Fruit fly (Drosophila melanogaster) whole organism, embryonic: ENCODE results near the gene CG32075.
A peak's percentile ranks its signal among the peaks of the same experiment; 100 is the strongest.

Experiments used
- Ada2b ChIP-seq: fragments of 200-800 bp; sonication (Bioruptor generic); IDR thresholded peaks from 2 replicates; pipeline ENCODE4 v1.3.6; 2022; ENCODE audit warnings: missing biosample characterization, missing genetic modification characterization
- B-H1 ChIP-seq: fragments of 200-800 bp; sonication (Bioruptor generic); IDR thresholded peaks from 3 replicates; pipeline ENCODE4 v1.3.6; 2022; ENCODE audit warnings: missing biosample characterization, missing genetic modification characterization
- Blimp-1 ChIP-seq: fragments of 200-800 bp; sonication (Bioruptor generic); optimal IDR thresholded peaks from 3 replicates; lab custom pipeline; 2018; ENCODE audit warnings: missing biosample characterization, missing genetic modification characterization, mild to moderate bottlenecking, moderate library complexity, missing genetic modification reagents
- BtbVII ChIP-seq: fragments of 200-800 bp; sonication (Bioruptor generic); optimal IDR thresholded peaks from 3 replicates; lab custom pipeline; 2017; ENCODE audit warnings: missing biosample characterization, mild to moderate bottlenecking, missing genetic modification characterization
- CG10147 ChIP-seq: fragments of 200-800 bp; sonication (Bioruptor generic); optimal IDR thresholded peaks from 2 replicates; lab custom pipeline; 2019; ENCODE audit warnings: missing biosample characterization, mild to moderate bottlenecking, missing genetic modification characterization, moderate library complexity
- CG10274 ChIP-seq: fragments of 200-800 bp; sonication (Bioruptor generic); optimal IDR thresholded peaks from 3 replicates; lab custom pipeline; 2017; ENCODE audit warnings: missing biosample characterization, mild to moderate bottlenecking, missing genetic modification characterization
- CG10366 ChIP-seq: fragments of 200-800 bp; sonication (Bioruptor generic); IDR thresholded peaks from 2 replicates; pipeline ENCODE4 v1.3.6; 2022; ENCODE audit warnings: missing biosample characterization, missing genetic modification characterization
- CG10979 ChIP-seq: fragments of 200-800 bp; sonication (Bioruptor generic); optimal IDR thresholded peaks from 2 replicates; lab custom pipeline; 2018; ENCODE audit warnings: missing biosample characterization, mild to moderate bottlenecking, missing genetic modification characterization, moderate library complexity
- CG11247 ChIP-seq: fragments of 200-800 bp; sonication (Bioruptor generic); IDR thresholded peaks from 2 replicates; pipeline ENCODE4 v1.3.6; 2022; ENCODE audit warnings: missing biosample characterization, missing genetic modification characterization
- CG12391 ChIP-seq: fragments of 200-800 bp; sonication (Bioruptor generic); optimal IDR thresholded peaks from 3 replicates; lab custom pipeline; 2018; ENCODE audit warnings: missing biosample characterization, mild to moderate bottlenecking, missing genetic modification characterization, moderate library complexity
- CG12942 ChIP-seq: fragments of 200-800 bp; sonication (Bioruptor generic); optimal IDR thresholded peaks from 3 replicates; lab custom pipeline; 2016; ENCODE audit warnings: missing biosample characterization, missing genetic modification characterization
- CG1529 ChIP-seq: fragments of 200-800 bp; sonication (Bioruptor generic); optimal IDR thresholded peaks from 3 replicates; lab custom pipeline; 2018; ENCODE audit warnings: missing biosample characterization, missing genetic modification characterization
- CG16815 ChIP-seq: fragments of 200-800 bp; sonication (Bioruptor generic); optimal IDR thresholded peaks from 3 replicates; lab custom pipeline; 2017; ENCODE audit warnings: missing biosample characterization, mild to moderate bottlenecking, missing genetic modification characterization
- CG17359 ChIP-seq: fragments of 200-800 bp; sonication (Bioruptor generic); optimal IDR thresholded peaks from 3 replicates; lab custom pipeline; 2018; ENCODE audit warnings: missing biosample characterization, mild to moderate bottlenecking, missing genetic modification characterization, moderate library complexity
- CG17568 ChIP-seq: fragments of 200-800 bp; sonication (Bioruptor generic); optimal IDR thresholded peaks from 2 replicates; lab custom pipeline; 2018; ENCODE audit warnings: missing biosample characterization, mild to moderate bottlenecking, missing genetic modification characterization, moderate library complexity
- CG2889 ChIP-seq: fragments of 200-800 bp; sonication (Bioruptor generic); IDR thresholded peaks from 3 replicates; pipeline ENCODE4 v1.3.6; 2022; ENCODE audit warnings: missing biosample characterization, missing genetic modification characterization
- CG31224 ChIP-seq: fragments of 200-800 bp; sonication (Bioruptor generic); IDR thresholded peaks from 2 replicates; pipeline ENCODE4 v1.3.6; 2022; ENCODE audit warnings: missing biosample characterization, missing genetic modification characterization
- CG4328 ChIP-seq: fragments of 200-800 bp; sonication (Bioruptor generic); optimal IDR thresholded peaks from 3 replicates; lab custom pipeline; 2017; ENCODE audit warnings: missing biosample characterization, missing genetic modification reagents, missing genetic modification characterization
- CG6683 ChIP-seq: fragments of 200-800 bp; sonication (Bioruptor generic); optimal IDR thresholded peaks from 2 replicates; lab custom pipeline; 2017; ENCODE audit warnings: missing biosample characterization, mild to moderate bottlenecking, missing genetic modification characterization, missing genetic modification reagents
- CTCF ChIP-seq: fragments of 200-800 bp; sonication (Bioruptor generic); optimal IDR thresholded peaks from 2 replicates; lab custom pipeline; 2017; ENCODE audit warnings: missing biosample characterization, mild to moderate bottlenecking, missing genetic modification characterization, moderate library complexity
- D ChIP-seq, 2 experiments: fragments of 200-800 bp in 1 of 2; fragments of >200 bp in 1 of 2; sonication (Bioruptor generic) in 1 of 2; optimal IDR thresholded peaks; 2 replicates in 1 of 2; 3 replicates in 1 of 2; lab custom pipeline; 2017; ENCODE audit warnings: mild to moderate bottlenecking in 1 of 2, missing biosample characterization in 1 of 2, missing genetic modification characterization in 1 of 2, missing genetic modification reagents in 1 of 2
- Dbx ChIP-seq: fragments of 200-800 bp; sonication (Bioruptor generic); IDR thresholded peaks from 3 replicates; pipeline ENCODE4 v1.3.6; 2022; ENCODE audit warnings: missing biosample characterization, missing genetic modification characterization
- Hr39 ChIP-seq: fragments of >200 bp; optimal IDR thresholded peaks from 2 replicates; lab custom pipeline; 2017
- Hsf ChIP-seq: fragments of 200-800 bp; sonication (Bioruptor generic); optimal IDR thresholded peaks from 3 replicates; lab custom pipeline; 2016; ENCODE audit warnings: missing biosample characterization, missing genetic modification characterization
- Lim3 ChIP-seq: fragments of 200-800 bp; sonication (Bioruptor generic); IDR thresholded peaks from 2 replicates; pipeline ENCODE4 v1.3.6; 2022; ENCODE audit warnings: missing biosample characterization, missing genetic modification characterization
- NC2α ChIP-seq: fragments of 200-800 bp; sonication (Bioruptor generic); optimal IDR thresholded peaks from 2 replicates; lab custom pipeline; 2016; ENCODE audit warnings: missing biosample characterization, missing genetic modification characterization
- PHDP ChIP-seq: fragments of 200-800 bp; sonication (Bioruptor generic); optimal IDR thresholded peaks from 3 replicates; lab custom pipeline; 2018; ENCODE audit warnings: missing biosample characterization, mild to moderate bottlenecking, missing genetic modification characterization, moderate library complexity
- Pdp1 ChIP-seq, 2 experiments: fragments of 200-800 bp; sonication (Bioruptor generic); optimal IDR thresholded peaks; 3 replicates each; lab custom pipeline; 2016; ENCODE audit warnings: missing biosample characterization in 2 of 2, missing genetic modification characterization in 2 of 2, mild to moderate bottlenecking in 1 of 2, moderate library complexity in 1 of 2
- Ptx1 ChIP-seq: fragments of 200-800 bp; sonication (Bioruptor generic); IDR thresholded peaks from 2 replicates; pipeline ENCODE4 v1.3.6; 2022; ENCODE audit warnings: missing biosample characterization, missing genetic modification characterization
- Vsx1 ChIP-seq: fragments of 200-800 bp; sonication (Bioruptor generic); optimal IDR thresholded peaks from 2 replicates; lab custom pipeline; 2017; ENCODE audit warnings: missing biosample characterization, mild to moderate bottlenecking, missing genetic modification characterization, missing genetic modification reagents
- abd-A ChIP-seq: fragments of 200-800 bp; sonication (Bioruptor generic); optimal IDR thresholded peaks from 3 replicates; lab custom pipeline; 2019; ENCODE audit warnings: missing biosample characterization, mild to moderate bottlenecking, missing genetic modification characterization, moderate library complexity
- bsh ChIP-seq, 2 experiments: fragments of 200-800 bp; sonication (Bioruptor generic); optimal IDR thresholded peaks; 2 replicates each; lab custom pipeline; 2017 to 2018; ENCODE audit warnings: mild to moderate bottlenecking in 2 of 2, missing biosample characterization in 2 of 2, missing genetic modification characterization in 2 of 2, moderate library complexity in 1 of 2
- chinmo ChIP-seq: fragments of 200-800 bp; sonication (Bioruptor generic); IDR thresholded peaks from 4 replicates; pipeline ENCODE4 v1.3.6; 2022; ENCODE audit warnings: missing biosample characterization, missing genetic modification characterization; ENCODE audit not compliant: partially characterized antibody
- crol ChIP-seq: fragments of 200-800 bp; sonication (Bioruptor generic); IDR thresholded peaks from 2 replicates; pipeline ENCODE4 v1.3.6; 2022; ENCODE audit warnings: missing biosample characterization, missing genetic modification characterization
- crp ChIP-seq, 2 experiments: fragments of 200-800 bp; sonication (Bioruptor generic); optimal IDR thresholded peaks; 2 replicates in 1 of 2; 3 replicates in 1 of 2; lab custom pipeline; 2017; ENCODE audit warnings: missing biosample characterization in 2 of 2, missing genetic modification characterization in 2 of 2, mild to moderate bottlenecking in 1 of 2, moderate library complexity in 1 of 2
- cwo ChIP-seq: fragments of 200-800 bp; sonication (Bioruptor generic); optimal IDR thresholded peaks from 3 replicates; lab custom pipeline; 2017; ENCODE audit warnings: missing biosample characterization, missing genetic modification characterization, mild to moderate bottlenecking, moderate library complexity, missing genetic modification reagents
- gfzf ChIP-seq: fragments of 200-800 bp; sonication (Bioruptor generic); optimal IDR thresholded peaks from 2 replicates; lab custom pipeline; 2016; ENCODE audit warnings: missing biosample characterization, mild to moderate bottlenecking, missing genetic modification characterization, moderate library complexity
- grau ChIP-seq: fragments of 200-800 bp; optimal IDR thresholded peaks from 3 replicates; lab custom pipeline; 2019; ENCODE audit warnings: missing biosample characterization, mild to moderate bottlenecking, missing genetic modification characterization, moderate library complexity
- gsb ChIP-seq: fragments of 200-800 bp; sonication (Bioruptor generic); IDR thresholded peaks from 2 replicates; pipeline ENCODE4 v1.3.6; 2022; ENCODE audit warnings: missing biosample characterization, missing genetic modification characterization
- hb ChIP-seq: fragments of 200-800 bp; sonication (Bioruptor generic); IDR thresholded peaks from 3 replicates; pipeline ENCODE4 v1.3.6; 2022; ENCODE audit warnings: missing biosample characterization, missing genetic modification characterization; ENCODE audit not compliant: partially characterized antibody
- kni ChIP-seq: fragments of 200-800 bp; sonication (Bioruptor generic); optimal IDR thresholded peaks from 3 replicates; lab custom pipeline; 2017; ENCODE audit warnings: mild to moderate bottlenecking, missing biosample characterization, missing genetic modification reagents, missing genetic modification characterization
- pnt ChIP-seq: fragments of 200-800 bp; sonication (Bioruptor generic); optimal IDR thresholded peaks from 3 replicates; lab custom pipeline; 2016; ENCODE audit warnings: missing biosample characterization, missing genetic modification characterization
- pzg ChIP-seq: fragments of 200-800 bp; sonication (Bioruptor generic); optimal IDR thresholded peaks from 3 replicates; lab custom pipeline; 2018; ENCODE audit warnings: missing biosample characterization, mild to moderate bottlenecking, missing genetic modification characterization, moderate library complexity
- row ChIP-seq: fragments of 200-800 bp; sonication (Bioruptor generic); IDR thresholded peaks from 3 replicates; pipeline ENCODE4 v1.3.6; 2022; ENCODE audit warnings: missing biosample characterization, missing genetic modification characterization
- scrt ChIP-seq: fragments of 200-800 bp; sonication (Bioruptor generic); optimal IDR thresholded peaks from 2 replicates; lab custom pipeline; 2018; ENCODE audit warnings: missing biosample characterization, mild to moderate bottlenecking, missing genetic modification characterization, moderate library complexity
- sqz ChIP-seq: fragments of 200-800 bp; sonication (Bioruptor generic); optimal IDR thresholded peaks from 3 replicates; lab custom pipeline; 2018; ENCODE audit warnings: missing biosample characterization, mild to moderate bottlenecking, missing genetic modification characterization
- ssp ChIP-seq: fragments of 200-800 bp; sonication (Bioruptor generic); IDR thresholded peaks from 2 replicates; pipeline ENCODE4 v1.3.6; 2022; ENCODE audit warnings: missing biosample characterization, missing genetic modification characterization
- tup ChIP-seq: fragments of 200-800 bp; sonication (Bioruptor generic); optimal IDR thresholded peaks from 2 replicates; lab custom pipeline; 2016; ENCODE audit warnings: missing biosample characterization, mild to moderate bottlenecking, missing genetic modification characterization, moderate library complexity
- yki ChIP-seq: fragments of >200 bp; optimal IDR thresholded peaks from 3 replicates; lab custom pipeline; 2018

Gene CG32075

dm6 chr3L:11096195-11096908, 31.6 kb upstream of the CG32075 start, which contains the start of the genes CG46439, Iyd and CG33947 (continued):
- TF ChIP-seq hb (no peak), CG10366 (GFP tag; lab: Robert Waterston, UW) (no peak), ssp (GFP tag; lab: Robert Waterston, UW) (no peak), CG2889 (GFP tag; lab: Robert Waterston, UW) (no peak), pnt (GFP tag; lab: Kevin White, UChicago) (no peak), tup (GFP tag; lab: Kevin White, UChicago) (no peak), Ada2b (GFP tag; lab: Robert Waterston, UW) (no peak), crp (GFP tag; optimal IDR thresholded peaks at IDR 0.05; lab: Kevin White, UChicago) (peak; percentile 70 to 93), gfzf (no peak), Pdp1 (GFP tag; optimal IDR thresholded peaks at IDR 0.05; lab: Kevin White, UChicago) (peak in 1 of 2 experiments; percentile 87), chinmo (GFP tag; lab: Robert Waterston, UW) (0 out of 4 replicates have a peak, but pooled peaks have one; percentile 76), yki (lab: Kevin White, UChicago) (peak; percentile 52), NC2α (no peak), Hsf (GFP tag; lab: Kevin White, UChicago) (no peak), scrt (GFP tag; lab: Kevin White, UChicago) (no peak), PHDP (peak; percentile 12), row (GFP tag; lab: Robert Waterston, UW) (peak; percentile 35; the same call in 1 of the 3 replicates), gsb (GFP tag; lab: Robert Waterston, UW) (no peak), CG1529 (GFP tag; lab: Kevin White, UChicago) (no peak), D (optimal IDR thresholded peaks at IDR 0.05; lab: Kevin White, UChicago) (no peak), D (GFP tag; optimal IDR thresholded peaks at IDR 0.05; lab: Kevin White, UChicago) (no peak), BtbVII (GFP tag; lab: Kevin White, UChicago) (peak; percentile 20), Blimp-1 (GFP tag; lab: Kevin White, UChicago) (no peak), CG17359 (peak; percentile 14), pzg (peak; percentile 37), Ptx1 (no peak), Vsx1 (GFP tag; lab: Kevin White, UChicago) (peak; percentile 85), sqz (GFP tag; lab: Kevin White, UChicago) (peak; percentile 60), CTCF (GFP tag; lab: Kevin White, UChicago) (peak; percentile 23), crol (GFP tag; lab: Robert Waterston, UW) (no peak), CG6683 (no peak), abd-A (tag; lab: Kevin White, UChicago) (peak; percentile 38), CG12942 (GFP tag; lab: Kevin White, UChicago) (no peak), Dbx (no peak), CG10147 (GFP tag; lab: Kevin White, UChicago) (no peak), CG10979 (no peak), kni (peak; percentile 39), bsh (GFP tag; optimal IDR thresholded peaks at IDR 0.05; lab: Kevin White, UChicago) (peak in 1 of 2 experiments; percentile 77), Lim3 (no peak), Hr39 (lab: Kevin White, UChicago) (no peak), CG17568 (GFP tag; lab: Kevin White, UChicago) (peak; percentile 25), CG10274 (no peak), CG31224 (GFP tag; lab: Robert Waterston, UW) (no peak), CG11247 (GFP tag; lab: Robert Waterston, UW) (no peak), B-H1 (GFP tag; lab: Robert Waterston, UW) (no peak), cwo (GFP tag; lab: Kevin White, UChicago) (peak; percentile 28), grau (tag; lab: Kevin White, UChicago) (peak; percentile 2), CG12391 (tag; lab: Kevin White, UChicago) (no peak), CG16815 (GFP tag; lab: Kevin White, UChicago) (no peak), CG4328 (GFP tag; lab: Kevin White, UChicago) (no peak)
